Worm (Caenorhabditis elegans) whole organism, L2 larva: Measurements from ENCODE around the gene pef-1.
A peak's percentile ranks its signal among the peaks of the same experiment; 100 is the strongest.

Experiments used
- ZK546.5 ChIP-seq: sonication (generic microtip); optimal IDR thresholded peaks from 2 replicates; lab custom pipeline; 2017; ENCODE audit warnings: missing biosample characterization, missing genetic modification characterization
- aly-2 ChIP-seq: fragments of 150-350 bp; optimal IDR thresholded peaks from 2 replicates; lab custom pipeline; 2014; ENCODE audit warnings: missing biosample characterization, missing genetic modification characterization
- ceh-82 ChIP-seq: fragments of 150-350 bp; optimal IDR thresholded peaks from 2 replicates; lab custom pipeline; 2014; ENCODE audit warnings: missing biosample characterization, missing genetic modification characterization
- egl-27 ChIP-seq: sonication (generic microtip); optimal IDR thresholded peaks from 3 replicates; lab custom pipeline; 2017; ENCODE audit warnings: missing biosample characterization, missing genetic modification reagents, missing genetic modification characterization
- elt-3 ChIP-seq: sonication (generic microtip); optimal IDR thresholded peaks from 2 replicates; lab custom pipeline; 2017; ENCODE audit warnings: missing biosample characterization, missing genetic modification characterization
- gmeb-1 ChIP-seq: fragments of 150-350 bp; optimal IDR thresholded peaks from 2 replicates; lab custom pipeline; 2014; ENCODE audit warnings: missing biosample characterization, missing genetic modification characterization
- lsy-2 ChIP-seq, 2 experiments: fragments of 150-350 bp in 1 of 2; sonication (generic microtip) in 1 of 2; optimal IDR thresholded peaks; 2 replicates each; lab custom pipeline; 2014 to 2017; ENCODE audit warnings: missing biosample characterization in 2 of 2, missing genetic modification characterization in 2 of 2
- mdl-1 ChIP-seq, 2 experiments: fragments of 150-350 bp in 1 of 2; sonication (generic microtip) in 1 of 2; optimal IDR thresholded peaks; 2 replicates each; lab custom pipeline; 2017; ENCODE audit warnings: missing biosample characterization in 2 of 2, missing genetic modification characterization in 2 of 2
- nhr-11 ChIP-seq: fragments of 150-350 bp; optimal IDR thresholded peaks from 2 replicates; lab custom pipeline; 2014; ENCODE audit warnings: missing biosample characterization, missing genetic modification characterization
- nhr-237 ChIP-seq: fragments of 150-350 bp; optimal IDR thresholded peaks from 2 replicates; lab custom pipeline; 2014; ENCODE audit warnings: missing biosample characterization, missing genetic modification characterization
- sem-4 ChIP-seq: fragments of 150-350 bp; optimal IDR thresholded peaks from 2 replicates; lab custom pipeline; 2014; ENCODE audit warnings: missing biosample characterization, missing genetic modification reagents, missing genetic modification characterization
- snpc-4 ChIP-seq: fragments of 150-350 bp; optimal IDR thresholded peaks from 2 replicates; lab custom pipeline; 2014; ENCODE audit warnings: missing biosample characterization, missing genetic modification characterization

- no peak for TF ChIP-seq snpc-4 (tag; lab: Kevin White, UChicago)
- no peak for TF ChIP-seq gmeb-1 (tag; lab: Kevin White, UChicago)
- TF ChIP-seq ceh-82 (tag; lab: Kevin White, UChicago), result no peak
- TF ChIP-seq nhr-11 (tag; lab: Kevin White, UChicago), result no peak
- no peak for TF ChIP-seq aly-2 (tag; lab: Kevin White, UChicago)
- no peak for TF ChIP-seq elt-3 (tag; lab: Kevin White, UChicago)
- TF ChIP-seq ZK546.5, result no peak
- TF ChIP-seq nhr-237 (tag; lab: Kevin White, UChicago), result no peak
- no peak for TF ChIP-seq egl-27 (tag; lab: Kevin White, UChicago)
- TF ChIP-seq sem-4 (tag; lab: Kevin White, UChicago), result no peak
- TF ChIP-seq lsy-2 (tag; optimal IDR thresholded peaks at IDR 0.05; lab: Kevin White, UChicago), result peak in 1 of 2 experiments; percentile 54
- no peak for TF ChIP-seq mdl-1 (tag; optimal IDR thresholded peaks at IDR 0.05; lab: Kevin White, UChicago)
Observed at ce11 chrIII:950472-950871, 24.4 kb upstream of the pef-1 start, which contains the start of the genes fbxa-67 and fbxa-11.
